Worm (Caenorhabditis elegans): ENCODE measurements around the gene F36G9.3.

DNA sequence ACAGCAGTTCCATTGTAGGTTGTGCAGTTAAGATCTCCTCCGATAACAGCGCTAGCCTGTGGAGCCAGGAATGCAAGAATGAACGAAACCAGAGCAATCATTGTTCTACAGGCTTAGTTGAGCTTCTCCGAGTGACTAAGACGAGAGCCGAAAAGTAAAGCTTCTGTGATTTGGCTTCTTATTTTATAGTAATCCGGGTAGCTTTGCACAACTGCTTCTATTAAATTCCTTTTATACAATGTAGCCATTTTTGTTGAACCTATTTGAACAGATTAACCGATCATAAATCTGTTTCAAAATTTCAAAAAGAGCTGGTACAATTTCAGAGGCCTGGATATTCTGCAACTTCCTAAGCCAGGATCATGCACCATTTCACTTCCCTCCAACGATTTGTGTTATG is 39.7 kb upstream of the F36G9.3 start, which contains the start of gene F35E8.9:
- TF ChIP-seq ama-1 (optimal IDR thresholded peaks at IDR 0.05) (no peak), ama-1 (GFP tag; optimal IDR thresholded peaks at IDR 0.05) (no peak), pha-4 (tag; optimal IDR thresholded peaks at IDR 0.05) (no peak), egl-18 (GFP tag; IDR thresholded peaks at IDR 0.05) (no peak), snpc-4 (GFP tag; optimal IDR thresholded peaks at IDR 0.05) (no peak), snpc-4 (tag; optimal IDR thresholded peaks at IDR 0.05) (no peak), nfya-1 (tag; optimal IDR thresholded peaks at IDR 0.05; ENCODE audit: borderline replicate concordance, insufficient read depth) (no peak), lsl-1 (GFP tag; optimal IDR thresholded peaks at IDR 0.05) (no peak), F39B2.1 (GFP tag; IDR thresholded peaks at IDR 0.05) (no peak), sptf-2 (GFP tag; optimal IDR thresholded peaks at IDR 0.05) (no peak), lsy-27 (tag; optimal IDR thresholded peaks at IDR 0.05; ENCODE audit: borderline replicate concordance, insufficient read depth) (no peak), dpl-1 (GFP tag; optimal IDR thresholded peaks at IDR 0.05) (no peak)
